Worm (Caenorhabditis elegans) whole organism, L4 larva: ENCODE measurements around the gene arx-5.

ENCODE experiments used
- D1046.2 ChIP-seq: fragments of 200-800 bp; sonication (Bioruptor generic); IDR thresholded peaks from 2 replicates; pipeline ENCODE4 v1.3.6; 2022; ENCODE audit warnings: missing genetic modification characterization, missing compliant biosample characterization
- F26F4.8 ChIP-seq: fragments of 200-800 bp; sonication (Bioruptor generic); conservative IDR thresholded peaks from 2 replicates; pipeline ENCODE4 v1.3.6; 2022; ENCODE audit warnings: missing genetic modification characterization, missing compliant biosample characterization
- F49E8.2 ChIP-seq: sonication (generic microtip); optimal IDR thresholded peaks from 2 replicates; lab custom pipeline; 2016; ENCODE audit warnings: missing compliant biosample characterization, mild to moderate bottlenecking, missing genetic modification characterization, borderline replicate concordance
- T26A8.4 ChIP-seq: fragments of 200-800 bp; sonication (Bioruptor generic); IDR thresholded peaks from 2 replicates; pipeline ENCODE4 v1.3.6; 2022; ENCODE audit warnings: missing genetic modification characterization, missing compliant biosample characterization
- Y48G9A.11 ChIP-seq: fragments of 200-800 bp; sonication (Bioruptor generic); IDR thresholded peaks from 2 replicates; pipeline ENCODE4 v1.3.6; 2022; ENCODE audit warnings: missing genetic modification reagents, missing genetic modification characterization, missing compliant biosample characterization
- ZK546.5 ChIP-seq, 2 experiments: sonication (generic microtip); optimal IDR thresholded peaks; 2 replicates each; lab custom pipeline; 2017; ENCODE audit warnings: missing biosample characterization in 2 of 2, missing genetic modification characterization in 2 of 2
- aha-1 ChIP-seq: fragments of 150-350 bp; peaks from one replicate; lab custom pipeline; 2014; ENCODE audit warnings: missing biosample characterization, missing genetic modification characterization
- ceh-28 ChIP-seq: fragments of 150-350 bp; optimal IDR thresholded peaks from 2 replicates; lab custom pipeline; 2014; ENCODE audit warnings: missing biosample characterization, missing genetic modification reagents, missing genetic modification characterization
- ceh-32 ChIP-seq: sonication (generic microtip); optimal IDR thresholded peaks from 2 replicates; lab custom pipeline; 2016; ENCODE audit warnings: mild to moderate bottlenecking, missing genetic modification characterization, missing compliant biosample characterization; ENCODE audit not compliant: poor library complexity
- cey-2 ChIP-seq: sonication (generic microtip); optimal IDR thresholded peaks from 3 replicates; lab custom pipeline; 2017; ENCODE audit warnings: missing genetic modification characterization, mild to moderate bottlenecking, missing compliant biosample characterization, antibody characterized with exemption, borderline replicate concordance; ENCODE audit not compliant: insufficient read depth
- ctbp-1 ChIP-seq: fragments of 200-800 bp; sonication (Bioruptor generic); IDR thresholded peaks from 2 replicates; pipeline ENCODE4 v1.3.6; 2022; ENCODE audit warnings: missing genetic modification reagents, missing genetic modification characterization, missing compliant biosample characterization
- daf-16 ChIP-seq, 3 experiments: sonication (generic microtip); optimal IDR thresholded peaks; 2 replicates each; lab custom pipeline; 2016 to 2017; ENCODE audit warnings: missing genetic modification characterization in 3 of 3, missing genetic modification reagents in 3 of 3, mild to moderate bottlenecking in 2 of 3, missing compliant biosample characterization in 2 of 3, missing biosample characterization in 1 of 3, moderate library complexity in 1 of 3
- dmd-6 ChIP-seq: fragments of 200-800 bp; sonication (Bioruptor generic); IDR thresholded peaks from 2 replicates; pipeline ENCODE4 v1.3.6; 2022; ENCODE audit warnings: missing genetic modification reagents, missing genetic modification characterization, missing compliant biosample characterization
- dmd-8 ChIP-seq: fragments of 200-800 bp; sonication (Bioruptor generic); IDR thresholded peaks from 2 replicates; pipeline ENCODE4 v1.3.6; 2022; ENCODE audit warnings: missing genetic modification characterization, missing compliant biosample characterization
- dve-1 ChIP-seq: sonication (generic microtip); optimal IDR thresholded peaks from 2 replicates; lab custom pipeline; 2017; ENCODE audit warnings: antibody characterized with exemption, mild to moderate bottlenecking, missing genetic modification characterization, missing compliant biosample characterization; ENCODE audit not compliant: insufficient read depth
- egl-43 ChIP-seq: fragments of 200-800 bp; sonication (Bioruptor generic); IDR thresholded peaks from 2 replicates; pipeline ENCODE4 v1.3.6; 2022; ENCODE audit warnings: missing genetic modification reagents, missing genetic modification characterization, missing compliant biosample characterization
- fkh-10 ChIP-seq: fragments of 150-350 bp; optimal IDR thresholded peaks from 2 replicates; lab custom pipeline; 2014; ENCODE audit warnings: missing biosample characterization, missing genetic modification reagents, missing genetic modification characterization
- hlh-11 ChIP-seq: fragments of 200-800 bp; sonication (Bioruptor generic); optimal IDR thresholded peaks from 2 replicates; lab custom pipeline; 2018; ENCODE audit warnings: mild to moderate bottlenecking, missing genetic modification characterization, missing compliant biosample characterization
- hlh-30 ChIP-seq: sonication (generic microtip); optimal IDR thresholded peaks from 2 replicates; lab custom pipeline; 2017; ENCODE audit warnings: antibody characterized with exemption, mild to moderate bottlenecking, missing genetic modification characterization, missing compliant biosample characterization; ENCODE audit not compliant: insufficient read depth
- mdl-1 ChIP-seq, 2 experiments: fragments of 150-350 bp in 1 of 2; sonication (generic microtip) in 1 of 2; optimal IDR thresholded peaks; 2 replicates each; lab custom pipeline; 2014 to 2017; ENCODE audit warnings: missing biosample characterization in 2 of 2, missing genetic modification characterization in 2 of 2
- mep-1 ChIP-seq: fragments of 150-350 bp; sonication (generic microtip); optimal IDR thresholded peaks from 3 replicates; lab custom pipeline; 2014; ENCODE audit warnings: missing biosample characterization, missing genetic modification characterization
- mxl-3 ChIP-seq: fragments of 200-800 bp; sonication (Bioruptor generic); optimal IDR thresholded peaks from 2 replicates; lab custom pipeline; 2018; ENCODE audit warnings: mild to moderate bottlenecking, missing genetic modification characterization, missing compliant biosample characterization
- nhr-28 ChIP-seq: fragments of 150-350 bp; optimal IDR thresholded peaks from 2 replicates; lab custom pipeline; 2014; ENCODE audit warnings: missing biosample characterization, missing genetic modification characterization
- nhr-42 ChIP-seq: fragments of 200-800 bp; sonication (Bioruptor generic); IDR thresholded peaks from 2 replicates; pipeline ENCODE4 v1.3.6; 2022; ENCODE audit warnings: missing genetic modification characterization, missing compliant biosample characterization
- nhr-6 ChIP-seq: fragments of 150-350 bp; optimal IDR thresholded peaks from 2 replicates; lab custom pipeline; 2014; ENCODE audit warnings: missing biosample characterization, missing genetic modification characterization
- nhr-77 ChIP-seq: fragments of 150-350 bp; optimal IDR thresholded peaks from 2 replicates; lab custom pipeline; 2014; ENCODE audit warnings: missing biosample characterization, missing genetic modification characterization
- saeg-2 ChIP-seq: fragments of 200-800 bp; sonication (Bioruptor generic); IDR thresholded peaks from 2 replicates; pipeline ENCODE4 v1.3.6; 2022; ENCODE audit warnings: missing genetic modification reagents, missing genetic modification characterization, missing compliant biosample characterization
- set-16 ChIP-seq: fragments of 200-800 bp; sonication (Bioruptor generic); IDR thresholded peaks from 2 replicates; pipeline ENCODE4 v1.3.6; 2022; ENCODE audit warnings: missing genetic modification reagents, missing genetic modification characterization, missing compliant biosample characterization
- snpc-1.2 ChIP-seq: fragments of 200-800 bp; sonication (Bioruptor generic); IDR thresholded peaks from 2 replicates; pipeline ENCODE4 v1.3.6; 2022; ENCODE audit warnings: missing genetic modification reagents, missing genetic modification characterization, missing compliant biosample characterization
- snpc-4 ChIP-seq: fragments of 150-350 bp; optimal IDR thresholded peaks from 2 replicates; lab custom pipeline; 2014; ENCODE audit warnings: missing biosample characterization, missing genetic modification characterization
- tag-97 ChIP-seq: fragments of 200-800 bp; sonication (Bioruptor generic); IDR thresholded peaks from 2 replicates; pipeline ENCODE4 v1.3.6; 2022; ENCODE audit warnings: missing genetic modification characterization, missing compliant biosample characterization
- vab-7 ChIP-seq: fragments of 200-800 bp; sonication (Bioruptor generic); IDR thresholded peaks from 2 replicates; pipeline ENCODE4 v1.3.6; 2022; ENCODE audit warnings: missing genetic modification reagents, missing genetic modification characterization, missing compliant biosample characterization
- zfp-2 ChIP-seq: sonication (generic microtip); optimal IDR thresholded peaks from 2 replicates; lab custom pipeline; 2016; ENCODE audit warnings: mild to moderate bottlenecking, missing genetic modification characterization, missing compliant biosample characterization
- ztf-11 ChIP-seq: fragments of 150-350 bp; optimal IDR thresholded peaks from 2 replicates; lab custom pipeline; 2014; ENCODE audit warnings: missing biosample characterization, missing genetic modification characterization

Gene arx-5

ce11 chrIII:12800529-12800928 lies 17.4 kb downstream of the arx-5 start:
- TF ChIP-seq nhr-28 (tag; lab: Kevin White, UChicago) (peak; percentile 43), hlh-11 (tag; lab: Kevin White, UChicago) (peak; percentile 68), Y48G9A.11 (GFP tag; lab: Robert Waterston, UW) (no peak), dmd-6 (GFP tag; lab: Robert Waterston, UW) (no peak), mep-1 (no peak), saeg-2 (GFP tag; lab: Robert Waterston, UW) (no peak), mxl-3 (peak; percentile 66), zfp-2 (tag; lab: Kevin White, UChicago) (no peak), snpc-1.2 (no peak), cey-2 (tag; lab: Kevin White, UChicago) (no peak), egl-43 (GFP tag; lab: Robert Waterston, UW) (no peak), daf-16 (GFP tag; optimal IDR thresholded peaks at IDR 0.05; lab: Kevin White, UChicago) (no peak), daf-16 (tag; optimal IDR thresholded peaks at IDR 0.05; lab: Kevin White, UChicago) (no peak), T26A8.4 (GFP tag; lab: Robert Waterston, UW) (no peak), aha-1 (tag; lab: Kevin White, UChicago) (no peak), tag-97 (no peak), mdl-1 (tag; optimal IDR thresholded peaks at IDR 0.05; lab: Kevin White, UChicago) (peak in 1 of 2 experiments; percentile 23), hlh-30 (tag; lab: Kevin White, UChicago) (peak; percentile 51), nhr-42 (no peak)

ce11 chrIII:12798469-12798868 lies 19.4 kb downstream of the arx-5 start, which contains the start of gene agmo-1:
Gene agmo-1, minus strand, starts transcription at chrIII:12798569.
- TF ChIP-seq D1046.2 (GFP tag; lab: Robert Waterston, UW), result no peak
- TF ChIP-seq nhr-6 (tag; lab: Kevin White, UChicago), result no peak
- TF ChIP-seq nhr-28 (tag; lab: Kevin White, UChicago), result peak; percentile 9

- peak; percentile 95 for TF ChIP-seq ceh-28 (tag; lab: Kevin White, UChicago)
- TF ChIP-seq F26F4.8 (GFP tag; lab: Robert Waterston, UW), result no peak
These were observed 23.7 kb downstream of the arx-5 start for ce11 chrIII:12794200-12794599.

- TF ChIP-seq vab-7 (GFP tag; lab: Robert Waterston, UW), result no peak
- no peak for TF ChIP-seq fkh-10
- no peak for TF ChIP-seq nhr-77
- no peak for TF ChIP-seq F49E8.2
- no peak for TF ChIP-seq egl-43 (GFP tag; lab: Robert Waterston, UW)
- no peak for TF ChIP-seq dmd-8 (GFP tag; lab: Robert Waterston, UW)
- TF ChIP-seq ztf-11 (tag; lab: Kevin White, UChicago), result no peak
- no peak for TF ChIP-seq ZK546.5 (tag; optimal IDR thresholded peaks at IDR 0.05; lab: Kevin White, UChicago)
- TF ChIP-seq ceh-32 (tag; lab: Kevin White, UChicago), result no peak
- no peak for TF ChIP-seq snpc-4
- no peak for TF ChIP-seq dve-1 (tag; lab: Kevin White, UChicago)
- TF ChIP-seq ceh-28 (tag; lab: Kevin White, UChicago), result no peak
- TF ChIP-seq mdl-1 (tag; optimal IDR thresholded peaks at IDR 0.05; lab: Kevin White, UChicago), result no peak
These were observed 28.5 kb downstream of the arx-5 start, which contains the start of gene BE10.1 for ce11 chrIII:12789420-12789819. Gene BE10.1, minus strand, starts transcription at chrIII:12789520.

ce11 chrIII:12788239-12788638 lies 29.7 kb downstream of the arx-5 start:
- TF ChIP-seq ctbp-1 (no peak), set-16 (GFP tag; lab: Robert Waterston, UW) (peak; percentile 67), aha-1 (tag; lab: Kevin White, UChicago) (peak; percentile 68)
